Worm (Caenorhabditis elegans) whole organism, L4 larva: ENCODE data around the gene cey-4.

Experiments used
- F26F4.8 ChIP-seq: fragments of 200-800 bp; sonication (Bioruptor generic); conservative IDR thresholded peaks from 2 replicates; pipeline ENCODE4 v1.3.6; 2022; ENCODE audit warnings: missing genetic modification characterization, missing compliant biosample characterization
- Y48G9A.11 ChIP-seq: fragments of 200-800 bp; sonication (Bioruptor generic); IDR thresholded peaks from 2 replicates; pipeline ENCODE4 v1.3.6; 2022; ENCODE audit warnings: missing genetic modification reagents, missing genetic modification characterization, missing compliant biosample characterization
- Y5F2A.4 ChIP-seq: fragments of 200-800 bp; sonication (Bioruptor generic); optimal IDR thresholded peaks from 2 replicates; lab custom pipeline; 2018; ENCODE audit warnings: mild to moderate bottlenecking, missing genetic modification characterization, missing compliant biosample characterization
- aha-1 ChIP-seq: fragments of 150-350 bp; peaks from one replicate; lab custom pipeline; 2014; ENCODE audit warnings: missing biosample characterization, missing genetic modification characterization
- ctbp-1 ChIP-seq: fragments of 200-800 bp; sonication (Bioruptor generic); IDR thresholded peaks from 2 replicates; pipeline ENCODE4 v1.3.6; 2022; ENCODE audit warnings: missing genetic modification reagents, missing genetic modification characterization, missing compliant biosample characterization
- daf-12 ChIP-seq: fragments of 150-350 bp; optimal IDR thresholded peaks from 2 replicates; lab custom pipeline; 2014; ENCODE audit warnings: missing biosample characterization, missing genetic modification reagents, missing genetic modification characterization
- daf-19 ChIP-seq: fragments of 200-800 bp; sonication (Bioruptor generic); conservative IDR thresholded peaks from 2 replicates; pipeline ENCODE4 v1.3.6; 2022; ENCODE audit warnings: missing genetic modification characterization, missing compliant biosample characterization
- dmd-6 ChIP-seq: fragments of 200-800 bp; sonication (Bioruptor generic); IDR thresholded peaks from 2 replicates; pipeline ENCODE4 v1.3.6; 2022; ENCODE audit warnings: missing genetic modification reagents, missing genetic modification characterization, missing compliant biosample characterization
- dpl-1 ChIP-seq: fragments of 150-350 bp; optimal IDR thresholded peaks from 2 replicates; lab custom pipeline; 2014; ENCODE audit warnings: missing biosample characterization, missing genetic modification reagents, missing genetic modification characterization
- egl-43 ChIP-seq: fragments of 200-800 bp; sonication (Bioruptor generic); IDR thresholded peaks from 2 replicates; pipeline ENCODE4 v1.3.6; 2022; ENCODE audit warnings: missing genetic modification reagents, missing genetic modification characterization, missing compliant biosample characterization
- gei-8 ChIP-seq: fragments of 200-800 bp; sonication (Bioruptor generic); optimal IDR thresholded peaks from 2 replicates; lab custom pipeline; 2018; ENCODE audit warnings: mild to moderate bottlenecking, missing genetic modification characterization, missing compliant biosample characterization
- hlh-11 ChIP-seq: fragments of 200-800 bp; sonication (Bioruptor generic); optimal IDR thresholded peaks from 2 replicates; lab custom pipeline; 2018; ENCODE audit warnings: mild to moderate bottlenecking, missing genetic modification characterization, missing compliant biosample characterization
- hlh-30 ChIP-seq: sonication (generic microtip); optimal IDR thresholded peaks from 2 replicates; lab custom pipeline; 2017; ENCODE audit warnings: antibody characterized with exemption, mild to moderate bottlenecking, missing genetic modification characterization, missing compliant biosample characterization; ENCODE audit not compliant: insufficient read depth
- hmg-1.1 ChIP-seq: fragments of 200-800 bp; sonication (Bioruptor generic); IDR thresholded peaks from 2 replicates; pipeline ENCODE4 v1.3.6; 2022; ENCODE audit warnings: missing genetic modification reagents, missing genetic modification characterization, missing compliant biosample characterization
- lin-15B ChIP-seq: fragments of 150-350 bp; sonication (generic microtip); optimal IDR thresholded peaks from 3 replicates; lab custom pipeline; 2014; ENCODE audit warnings: missing biosample characterization, missing genetic modification characterization
- lin-38 ChIP-seq: fragments of 200-800 bp; sonication (Bioruptor generic); IDR thresholded peaks from 2 replicates; pipeline ENCODE4 v1.3.6; 2022; ENCODE audit warnings: missing genetic modification reagents, missing genetic modification characterization, missing compliant biosample characterization
- lsy-2 ChIP-seq, 2 experiments: fragments of 150-350 bp in 1 of 2; sonication (generic microtip) in 1 of 2; optimal IDR thresholded peaks; 2 replicates each; lab custom pipeline; 2014 to 2017; ENCODE audit warnings: missing biosample characterization in 2 of 2, missing genetic modification characterization in 2 of 2
- madf-5 ChIP-seq, 2 experiments: fragments of 200-800 bp; sonication (Bioruptor generic); IDR thresholded peaks; 2 replicates each; pipeline ENCODE4 v1.3.6; 2022; ENCODE audit warnings: missing compliant biosample characterization in 2 of 2, missing genetic modification characterization in 2 of 2
- madf-9 ChIP-seq: fragments of 200-800 bp; sonication (Bioruptor generic); conservative IDR thresholded peaks from 2 replicates; pipeline ENCODE4 v1.3.6; 2022; ENCODE audit warnings: missing genetic modification reagents, missing genetic modification characterization, missing compliant biosample characterization
- mdl-1 ChIP-seq, 2 experiments: fragments of 150-350 bp in 1 of 2; sonication (generic microtip) in 1 of 2; optimal IDR thresholded peaks; 2 replicates each; lab custom pipeline; 2014 to 2017; ENCODE audit warnings: missing biosample characterization in 2 of 2, missing genetic modification characterization in 2 of 2
- mep-1 ChIP-seq: fragments of 150-350 bp; sonication (generic microtip); optimal IDR thresholded peaks from 3 replicates; lab custom pipeline; 2014; ENCODE audit warnings: missing biosample characterization, missing genetic modification characterization
- nhr-11 ChIP-seq: fragments of 150-350 bp; optimal IDR thresholded peaks from 2 replicates; lab custom pipeline; 2014; ENCODE audit warnings: missing biosample characterization, missing genetic modification characterization
- nhr-111 ChIP-seq: fragments of 200-800 bp; sonication (Bioruptor generic); optimal IDR thresholded peaks from 2 replicates; lab custom pipeline; 2018; ENCODE audit warnings: mild to moderate bottlenecking, missing genetic modification characterization, missing compliant biosample characterization
- nhr-25 ChIP-seq: sonication (generic microtip); optimal IDR thresholded peaks from 2 replicates; lab custom pipeline; 2017; ENCODE audit warnings: missing genetic modification characterization, mild to moderate bottlenecking, missing compliant biosample characterization, antibody characterized with exemption, moderate library complexity, borderline replicate concordance; ENCODE audit not compliant: insufficient read depth
- nhr-48 ChIP-seq: sonication (generic microtip); optimal IDR thresholded peaks from 2 replicates; lab custom pipeline; 2016; ENCODE audit warnings: mild to moderate bottlenecking, missing genetic modification characterization, missing compliant biosample characterization
- nhr-77 ChIP-seq: fragments of 150-350 bp; optimal IDR thresholded peaks from 2 replicates; lab custom pipeline; 2014; ENCODE audit warnings: missing biosample characterization, missing genetic modification characterization
- rbr-2 ChIP-seq: sonication (generic microtip); optimal IDR thresholded peaks from 2 replicates; lab custom pipeline; 2016; ENCODE audit warnings: missing genotype, missing genetic modification characterization, missing compliant biosample characterization
- sdz-12 ChIP-seq: fragments of 200-800 bp; sonication (Bioruptor generic); optimal IDR thresholded peaks from 2 replicates; lab custom pipeline; 2018; ENCODE audit warnings: mild to moderate bottlenecking, missing genetic modification characterization, missing compliant biosample characterization
- set-16 ChIP-seq: fragments of 200-800 bp; sonication (Bioruptor generic); IDR thresholded peaks from 2 replicates; pipeline ENCODE4 v1.3.6; 2022; ENCODE audit warnings: missing genetic modification reagents, missing genetic modification characterization, missing compliant biosample characterization
- snpc-4 ChIP-seq: fragments of 150-350 bp; optimal IDR thresholded peaks from 2 replicates; lab custom pipeline; 2014; ENCODE audit warnings: missing biosample characterization, missing genetic modification characterization
- unc-62 ChIP-seq, 3 experiments: fragments of 150-350 bp in 1 of 3; sonication (generic microtip); optimal IDR thresholded peaks in 2 of 3; peaks in 1 of 3; 1 replicate in 1 of 3; 2 replicates in 2 of 3; lab custom pipeline; 2014 to 2017; ENCODE audit warnings: missing biosample characterization in 3 of 3, missing genetic modification characterization in 3 of 3, missing genetic modification reagents in 3 of 3, missing genotype in 1 of 3

Gene cey-4

ce11 chrIII:10908543-10908942 lies 40.0 kb upstream of the cey-4 start:
- TF ChIP-seq daf-12 (tag; lab: Kevin White, UChicago) = no peak
- peak; percentile 55 for TF ChIP-seq mep-1 (tag; lab: Kevin White, UChicago)

- no peak for TF ChIP-seq lin-15B (tag; lab: Kevin White, UChicago)
- TF ChIP-seq nhr-11 (tag; lab: Kevin White, UChicago) = no peak
- no peak for TF ChIP-seq madf-9 (GFP tag; lab: Robert Waterston, UW)
- no peak for TF ChIP-seq sdz-12
- TF ChIP-seq aha-1 (tag; lab: Kevin White, UChicago) = peak; percentile 98
- TF ChIP-seq mep-1 (tag; lab: Kevin White, UChicago) = peak; percentile 51
- TF ChIP-seq nhr-111 = no peak
Measured at ce11 chrIII:10907678-10908217, 39.2 kb upstream of the cey-4 start.

- peak; percentile 92 for TF ChIP-seq aha-1 (tag; lab: Kevin White, UChicago)
- TF ChIP-seq nhr-48 (tag; lab: Kevin White, UChicago) = no peak
- TF ChIP-seq F26F4.8 (GFP tag; lab: Robert Waterston, UW) = no peak
- no peak for TF ChIP-seq madf-5 (GFP tag; IDR thresholded peaks at IDR 0.05; lab: Robert Waterston, UW)
- TF ChIP-seq daf-19 (GFP tag; lab: Robert Waterston, UW) = no peak
- TF ChIP-seq Y5F2A.4 = no peak
- TF ChIP-seq rbr-2 (tag; lab: Kevin White, UChicago) = peak; percentile 5
- no peak for TF ChIP-seq nhr-77 (tag; lab: Kevin White, UChicago)
- TF ChIP-seq dmd-6 = 0 out of 2 replicates have a peak, but pooled peaks have one; percentile 8
- TF ChIP-seq nhr-25 (tag; lab: Kevin White, UChicago) = no peak
- no peak for TF ChIP-seq snpc-4 (tag; lab: Kevin White, UChicago)
Measured at ce11 chrIII:10906325-10906724, 37.8 kb upstream of the cey-4 start.

- TF ChIP-seq nhr-11 (tag; lab: Kevin White, UChicago) (no peak), egl-43 (GFP tag; lab: Robert Waterston, UW) (0 out of 2 replicates have a peak, but pooled peaks have one; percentile 43), hlh-11 (tag; lab: Kevin White, UChicago) (peak; percentile 18), rbr-2 (tag; lab: Kevin White, UChicago) (peak; percentile 13), gei-8 (GFP tag; lab: Kevin White, UChicago) (no peak), dpl-1 (peak; percentile 18), hmg-1.1 (GFP tag; lab: Robert Waterston, UW) (peak; percentile 42), ctbp-1 (0 out of 2 replicates have a peak, but pooled peaks have one; percentile 30), set-16 (GFP tag; lab: Robert Waterston, UW) (peak; percentile 33; the same call in 1 of the 2 replicates), unc-62 (GFP tag; optimal IDR thresholded peaks at IDR 0.05 in 1 of 2; lab: Kevin White, UChicago) (peak in 1 of 2 experiments; percentile 30), unc-62 (tag; optimal IDR thresholded peaks at IDR 0.05; lab: Kevin White, UChicago) (no peak), aha-1 (tag; lab: Kevin White, UChicago) (peak; percentile 100), lsy-2 (tag; optimal IDR thresholded peaks at IDR 0.05; lab: Kevin White, UChicago) (peak in 1 of 2 experiments; percentile 48), madf-9 (GFP tag; lab: Robert Waterston, UW) (no peak), hlh-30 (peak; percentile 40), Y48G9A.11 (GFP tag; lab: Robert Waterston, UW) (no peak), mep-1 (tag; lab: Kevin White, UChicago) (peak; percentile 50), mdl-1 (tag; optimal IDR thresholded peaks at IDR 0.05; lab: Kevin White, UChicago) (peak in 1 of 2 experiments; percentile 1), lin-38 (GFP tag; lab: Robert Waterston, UW) (peak; percentile 32)
Measured at ce11 chrIII:10905112-10905511, 36.6 kb upstream of the cey-4 start.
